Worm (Caenorhabditis elegans) whole organism, L2 larva: ENCODE measurements around the gene mtm-5.

Experiments used
- ceh-82 ChIP-seq: fragments of 150-350 bp; optimal IDR thresholded peaks from 2 replicates; lab custom pipeline; 2014; ENCODE audit warnings: missing biosample characterization, missing genetic modification characterization
- nhr-11 ChIP-seq: fragments of 150-350 bp; optimal IDR thresholded peaks from 2 replicates; lab custom pipeline; 2014; ENCODE audit warnings: missing biosample characterization, missing genetic modification characterization
- unc-62 ChIP-seq: fragments of 150-350 bp; optimal IDR thresholded peaks from 2 replicates; lab custom pipeline; 2014; ENCODE audit warnings: missing biosample characterization, missing genetic modification reagents, missing genetic modification characterization

DNA sequence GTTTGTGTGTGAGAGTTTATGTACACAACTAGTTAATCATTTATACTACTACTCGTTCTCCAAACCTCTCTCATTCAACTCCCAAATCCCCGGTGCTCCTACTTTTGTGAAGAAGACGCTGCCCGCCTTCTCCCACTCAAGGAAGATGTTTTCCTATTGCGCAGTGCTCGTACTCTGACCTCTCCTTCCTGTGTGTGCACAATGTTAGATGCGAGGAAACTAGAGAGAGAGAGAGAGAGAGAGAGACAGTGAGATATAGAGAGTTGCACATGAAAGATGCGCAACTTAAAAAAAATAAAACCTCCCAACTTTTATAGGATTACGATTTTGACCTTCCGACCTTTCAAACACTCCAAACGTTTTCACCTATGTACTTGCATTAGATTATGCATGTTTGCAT, 32.7 kb downstream of the mtm-5 start:
- TF ChIP-seq unc-62 (no peak), nhr-11 (tag; lab: Kevin White, UChicago) (no peak), ceh-82 (no peak)
